Worm (Caenorhabditis elegans) whole organism, late embryonic: Measurements from ENCODE around the gene cdc-73.
A peak's percentile ranks its signal among the peaks of the same experiment; 100 is the strongest.

Experiments
- C08G9.2 ChIP-seq: sonication (generic microtip); optimal IDR thresholded peaks from 2 replicates; lab custom pipeline; 2016; ENCODE audit warnings: mild to moderate bottlenecking, missing genetic modification characterization, moderate library complexity, missing compliant biosample characterization
- C38D4.7 ChIP-seq: fragments of 200-800 bp; sonication (Bioruptor generic); optimal IDR thresholded peaks from 2 replicates; lab custom pipeline; 2018; ENCODE audit warnings: mild to moderate bottlenecking, missing genetic modification characterization, moderate library complexity, missing compliant biosample characterization
- F13H6.1 ChIP-seq: sonication (generic microtip); optimal IDR thresholded peaks from 2 replicates; lab custom pipeline; 2016; ENCODE audit warnings: missing genetic modification characterization, missing compliant biosample characterization
- K09A11.1 ChIP-seq: sonication (generic microtip); optimal IDR thresholded peaks from 2 replicates; lab custom pipeline; 2017; ENCODE audit warnings: antibody characterized with exemption, mild to moderate bottlenecking, missing genetic modification characterization, missing compliant biosample characterization; ENCODE audit not compliant: insufficient read depth
- ahr-1 ChIP-seq: sonication (generic microtip); optimal IDR thresholded peaks from 2 replicates; lab custom pipeline; 2016; ENCODE audit warnings: missing genetic modification characterization, missing compliant biosample characterization
- ceh-14 ChIP-seq: sonication (generic microtip); optimal IDR thresholded peaks from 2 replicates; lab custom pipeline; 2016; ENCODE audit warnings: missing genotype, missing genetic modification characterization, missing compliant biosample characterization
- ceh-18 ChIP-seq: sonication (generic microtip); optimal IDR thresholded peaks from 2 replicates; lab custom pipeline; 2016; ENCODE audit warnings: missing genetic modification characterization, missing compliant biosample characterization
- ceh-19 ChIP-seq: fragments of 200-800 bp; sonication (Bioruptor generic); optimal IDR thresholded peaks from 2 replicates; lab custom pipeline; 2018; ENCODE audit warnings: mild to moderate bottlenecking, missing genetic modification characterization, missing compliant biosample characterization
- ceh-2 ChIP-seq: sonication (generic microtip); optimal IDR thresholded peaks from 2 replicates; lab custom pipeline; 2016; ENCODE audit warnings: missing genotype, missing genetic modification characterization, missing compliant biosample characterization
- ceh-24 ChIP-seq: sonication (generic microtip); optimal IDR thresholded peaks from 2 replicates; lab custom pipeline; 2016; ENCODE audit warnings: mild to moderate bottlenecking, missing genetic modification characterization, missing compliant biosample characterization
- ceh-30 ChIP-seq: fragments of 150-350 bp; optimal IDR thresholded peaks from 2 replicates; lab custom pipeline; 2014; ENCODE audit warnings: missing biosample characterization, missing genetic modification characterization
- ceh-31 ChIP-seq: sonication (generic microtip); optimal IDR thresholded peaks from 2 replicates; lab custom pipeline; 2016; ENCODE audit warnings: missing genetic modification characterization, missing compliant biosample characterization
- ceh-34 ChIP-seq: sonication (generic microtip); optimal IDR thresholded peaks from 2 replicates; lab custom pipeline; 2016; ENCODE audit warnings: mild to moderate bottlenecking, missing genetic modification characterization, missing compliant biosample characterization
- ceh-6 ChIP-seq: fragments of 200-800 bp; sonication (Bioruptor generic); optimal IDR thresholded peaks from 2 replicates; lab custom pipeline; 2018; ENCODE audit warnings: mild to moderate bottlenecking, missing genetic modification characterization, missing compliant biosample characterization
- ceh-9 ChIP-seq: sonication (generic microtip); optimal IDR thresholded peaks from 2 replicates; lab custom pipeline; 2016; ENCODE audit warnings: mild to moderate bottlenecking, missing genetic modification characterization, inconsistent platforms, missing compliant biosample characterization
- dmd-4 ChIP-seq: sonication (generic microtip); optimal IDR thresholded peaks from 2 replicates; lab custom pipeline; 2016; ENCODE audit warnings: borderline replicate concordance, missing genetic modification characterization, missing compliant biosample characterization
- dve-1 ChIP-seq: sonication (generic microtip); optimal IDR thresholded peaks from 2 replicates; lab custom pipeline; 2017; ENCODE audit warnings: antibody characterized with exemption, mild to moderate bottlenecking, missing genetic modification characterization, missing compliant biosample characterization
- ets-4 ChIP-seq: sonication (generic microtip); optimal IDR thresholded peaks from 2 replicates; lab custom pipeline; 2016; ENCODE audit warnings: missing genetic modification characterization, missing compliant biosample characterization
- eyg-1 ChIP-seq: sonication (generic microtip); optimal IDR thresholded peaks from 2 replicates; lab custom pipeline; 2016; ENCODE audit warnings: missing genotype, missing genetic modification characterization, missing compliant biosample characterization
- fax-1 ChIP-seq: sonication (generic microtip); optimal IDR thresholded peaks from 2 replicates; lab custom pipeline; 2016; ENCODE audit warnings: missing genotype, missing genetic modification characterization, missing compliant biosample characterization
- fkh-6 ChIP-seq: sonication (generic microtip); optimal IDR thresholded peaks from 2 replicates; lab custom pipeline; 2016; ENCODE audit warnings: missing genetic modification characterization, missing compliant biosample characterization
- gmeb-2 ChIP-seq: sonication (generic microtip); optimal IDR thresholded peaks from 2 replicates; lab custom pipeline; 2016; ENCODE audit warnings: missing genetic modification characterization, inconsistent platforms, missing compliant biosample characterization
- hlh-13 ChIP-seq: fragments of 200-800 bp; sonication (Bioruptor generic); optimal IDR thresholded peaks from 2 replicates; lab custom pipeline; 2018; ENCODE audit warnings: mild to moderate bottlenecking, missing genetic modification characterization, missing compliant biosample characterization
- hlh-6 ChIP-seq: sonication (generic microtip); optimal IDR thresholded peaks from 2 replicates; lab custom pipeline; 2016; ENCODE audit warnings: missing genotype, missing genetic modification characterization, missing compliant biosample characterization
- hlh-8 ChIP-seq: sonication (generic microtip); optimal IDR thresholded peaks from 2 replicates; lab custom pipeline; 2016; ENCODE audit warnings: missing genotype, missing genetic modification characterization, missing compliant biosample characterization
- lim-6 ChIP-seq: sonication (generic microtip); optimal IDR thresholded peaks from 2 replicates; lab custom pipeline; 2016; ENCODE audit warnings: missing genetic modification characterization, missing compliant biosample characterization
- mec-3 ChIP-seq: sonication (generic microtip); optimal IDR thresholded peaks from 2 replicates; lab custom pipeline; 2016; ENCODE audit warnings: borderline replicate concordance, missing genetic modification characterization, missing compliant biosample characterization
- npax-4 ChIP-seq: sonication (generic microtip); optimal IDR thresholded peaks from 2 replicates; lab custom pipeline; 2016; ENCODE audit warnings: missing genetic modification characterization, missing compliant biosample characterization
- odd-2 ChIP-seq: sonication (generic microtip); optimal IDR thresholded peaks from 2 replicates; lab custom pipeline; 2017; ENCODE audit warnings: antibody characterized with exemption, mild to moderate bottlenecking, missing genetic modification characterization, missing compliant biosample characterization
- pat-9 ChIP-seq: fragments of 200-800 bp; sonication (Bioruptor generic); optimal IDR thresholded peaks from 2 replicates; lab custom pipeline; 2018; ENCODE audit warnings: mild to moderate bottlenecking, missing genetic modification characterization, moderate library complexity, missing compliant biosample characterization
- pha-4 ChIP-seq: fragments of 150-350 bp; optimal IDR thresholded peaks from 2 replicates; lab custom pipeline; 2018; ENCODE audit warnings: missing biosample characterization, missing genetic modification reagents, missing genetic modification characterization
- pqm-1 ChIP-seq: sonication (generic microtip); optimal IDR thresholded peaks from 2 replicates; lab custom pipeline; 2016; ENCODE audit warnings: missing genetic modification characterization, missing compliant biosample characterization
- pros-1 ChIP-seq: fragments of 150-350 bp; optimal IDR thresholded peaks from 2 replicates; lab custom pipeline; 2014; ENCODE audit warnings: missing biosample characterization, missing genetic modification reagents, missing genetic modification characterization
- rnt-1 ChIP-seq: sonication (generic microtip); optimal IDR thresholded peaks from 2 replicates; lab custom pipeline; 2016; ENCODE audit warnings: missing genetic modification characterization, missing compliant biosample characterization
- sox-2 ChIP-seq: fragments of 200-800 bp; sonication (Bioruptor generic); IDR thresholded peaks from 2 replicates; pipeline ENCODE4 v1.3.6; 2022; ENCODE audit warnings: missing genetic modification reagents, missing genetic modification characterization, missing compliant biosample characterization
- syd-9 ChIP-seq: sonication (generic microtip); optimal IDR thresholded peaks from 2 replicates; lab custom pipeline; 2016; ENCODE audit warnings: mild to moderate bottlenecking, missing genetic modification characterization, moderate library complexity, missing compliant biosample characterization
- tbx-7 ChIP-seq: sonication (generic microtip); optimal IDR thresholded peaks from 2 replicates; lab custom pipeline; 2016; ENCODE audit warnings: missing genotype, missing genetic modification characterization, missing compliant biosample characterization
- ttx-3 ChIP-seq: sonication (generic microtip); optimal IDR thresholded peaks from 2 replicates; lab custom pipeline; 2016; ENCODE audit warnings: missing genetic modification reagents, missing genetic modification characterization, missing compliant biosample characterization
- unc-42 ChIP-seq: sonication (generic microtip); optimal IDR thresholded peaks from 2 replicates; lab custom pipeline; 2016; ENCODE audit warnings: missing genotype, missing genetic modification characterization, missing compliant biosample characterization
- unc-86 ChIP-seq: sonication (generic microtip); optimal IDR thresholded peaks from 2 replicates; lab custom pipeline; 2016; ENCODE audit warnings: missing genetic modification characterization, missing compliant biosample characterization
- ztf-16 ChIP-seq: sonication (generic microtip); optimal IDR thresholded peaks from 2 replicates; lab custom pipeline; 2017; ENCODE audit warnings: missing genetic modification characterization, missing compliant biosample characterization

Gene cdc-73

DNA sequence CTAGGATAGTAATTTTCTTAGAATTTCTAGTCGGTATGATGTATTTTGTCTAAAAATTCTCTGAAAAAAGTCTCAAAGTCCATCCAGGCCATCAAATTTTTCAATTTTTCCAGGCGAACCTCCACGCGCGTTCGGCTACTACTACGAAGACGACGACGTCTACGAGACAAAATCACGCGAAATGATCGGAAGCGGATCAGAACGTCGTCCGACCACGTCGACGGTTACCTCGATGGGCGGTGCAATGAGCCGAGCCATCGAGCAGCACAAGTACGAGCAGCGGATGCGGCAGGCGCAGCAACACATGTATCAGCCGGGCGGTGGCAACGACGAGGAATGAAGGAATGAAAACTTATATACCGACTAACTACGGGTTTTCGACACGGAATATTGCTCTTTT lies 28.8 kb upstream of the cdc-73 start:
- TF ChIP-seq ceh-30 (tag; lab: Kevin White, UChicago) = no peak
- no peak for TF ChIP-seq pros-1
- TF ChIP-seq unc-86 (tag; lab: Kevin White, UChicago) = no peak
- no peak for TF ChIP-seq syd-9 (tag; lab: Kevin White, UChicago)
- TF ChIP-seq unc-42 = no peak
- TF ChIP-seq rnt-1 (tag; lab: Kevin White, UChicago) = no peak
- no peak for TF ChIP-seq ceh-24 (tag; lab: Kevin White, UChicago)
- TF ChIP-seq dve-1 (tag; lab: Kevin White, UChicago) = no peak
- no peak for TF ChIP-seq lim-6 (tag; lab: Kevin White, UChicago)
- TF ChIP-seq ceh-31 (tag; lab: Kevin White, UChicago) = no peak
- TF ChIP-seq npax-4 (tag; lab: Kevin White, UChicago) = no peak
- no peak for TF ChIP-seq hlh-13 (GFP tag; lab: Kevin White, UChicago)
- no peak for TF ChIP-seq ztf-16 (tag; lab: Kevin White, UChicago)
- TF ChIP-seq ceh-14 (tag; lab: Kevin White, UChicago) = no peak

DNA sequence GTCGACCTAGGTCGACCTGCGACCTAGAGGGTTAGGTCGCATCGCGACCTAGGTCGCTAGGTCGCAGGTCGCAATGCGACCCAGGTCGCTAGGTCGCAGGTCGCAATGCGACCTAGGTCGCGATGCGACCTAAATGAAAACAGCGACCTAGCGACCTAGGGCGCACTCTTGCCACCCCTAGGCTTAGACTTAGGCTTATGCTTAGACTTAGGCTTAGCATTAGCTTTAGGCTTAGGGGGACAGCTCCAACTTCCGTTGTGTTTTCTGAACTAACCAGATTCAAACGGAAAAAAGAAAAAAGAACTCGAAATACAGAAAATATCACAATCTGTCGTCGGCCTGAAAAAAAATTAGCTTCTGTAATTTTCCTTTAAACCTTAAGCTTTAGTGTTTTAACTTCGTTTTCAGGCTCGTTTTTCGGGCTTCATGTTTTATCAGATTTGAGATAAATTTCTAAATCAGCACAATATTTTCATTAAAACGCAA lies 28.0 kb upstream of the cdc-73 start:
- no peak for TF ChIP-seq pat-9 (tag; lab: Kevin White, UChicago)
- TF ChIP-seq fkh-6 (tag; lab: Kevin White, UChicago) = no peak

DNA sequence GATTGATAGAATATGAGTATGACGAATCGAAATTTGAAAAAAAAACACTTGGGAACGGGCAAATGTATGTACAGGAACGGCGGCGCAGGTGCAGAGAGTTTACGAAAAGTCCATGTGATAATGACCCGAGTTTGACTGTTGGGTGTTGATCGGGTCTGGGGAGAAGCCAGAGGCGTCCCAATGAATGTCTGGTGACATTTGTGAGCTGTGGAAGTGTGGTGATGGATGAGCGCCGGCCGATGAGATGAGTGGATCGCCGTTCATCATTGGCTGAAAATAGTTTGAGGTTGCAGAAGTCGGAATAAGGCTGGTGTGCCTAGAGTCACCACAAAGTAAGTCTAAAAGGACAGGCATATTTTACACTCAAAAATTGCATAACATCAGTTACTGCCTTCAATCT lies 26.7 kb upstream of the cdc-73 start:
- TF ChIP-seq ahr-1 (tag; lab: Kevin White, UChicago) (no peak), ceh-2 (tag; lab: Kevin White, UChicago) (no peak), rnt-1 (tag; lab: Kevin White, UChicago) (no peak), ztf-16 (tag; lab: Kevin White, UChicago) (no peak)

DNA sequence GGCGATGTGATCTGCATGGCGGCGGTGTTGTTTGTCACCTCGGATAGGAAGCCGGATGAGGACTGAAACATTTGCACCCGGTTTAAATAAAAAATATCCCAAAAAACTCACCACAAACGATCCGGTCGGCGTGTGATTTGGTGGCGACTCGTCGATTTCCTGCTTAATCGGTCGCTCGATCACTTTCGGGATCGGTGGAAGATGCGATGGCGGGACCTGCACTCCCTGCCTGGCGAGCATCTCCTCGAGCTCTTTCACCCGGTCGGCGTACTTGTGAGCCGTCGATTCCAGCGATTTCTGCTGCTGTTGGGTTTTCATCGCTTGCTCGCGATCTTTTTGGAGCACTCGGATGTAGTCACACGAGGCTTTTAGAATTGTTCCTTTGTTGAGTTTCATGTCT lies 25.7 kb upstream of the cdc-73 start:
- TF ChIP-seq mec-3 (tag; lab: Kevin White, UChicago) = no peak
- TF ChIP-seq ceh-9 (tag; lab: Kevin White, UChicago) = no peak
- TF ChIP-seq C38D4.7 = no peak
- TF ChIP-seq tbx-7 (tag; lab: Kevin White, UChicago) = no peak
- TF ChIP-seq unc-42 = no peak
- no peak for TF ChIP-seq fax-1 (tag; lab: Kevin White, UChicago)
- TF ChIP-seq K09A11.1 (tag; lab: Kevin White, UChicago) = no peak

DNA sequence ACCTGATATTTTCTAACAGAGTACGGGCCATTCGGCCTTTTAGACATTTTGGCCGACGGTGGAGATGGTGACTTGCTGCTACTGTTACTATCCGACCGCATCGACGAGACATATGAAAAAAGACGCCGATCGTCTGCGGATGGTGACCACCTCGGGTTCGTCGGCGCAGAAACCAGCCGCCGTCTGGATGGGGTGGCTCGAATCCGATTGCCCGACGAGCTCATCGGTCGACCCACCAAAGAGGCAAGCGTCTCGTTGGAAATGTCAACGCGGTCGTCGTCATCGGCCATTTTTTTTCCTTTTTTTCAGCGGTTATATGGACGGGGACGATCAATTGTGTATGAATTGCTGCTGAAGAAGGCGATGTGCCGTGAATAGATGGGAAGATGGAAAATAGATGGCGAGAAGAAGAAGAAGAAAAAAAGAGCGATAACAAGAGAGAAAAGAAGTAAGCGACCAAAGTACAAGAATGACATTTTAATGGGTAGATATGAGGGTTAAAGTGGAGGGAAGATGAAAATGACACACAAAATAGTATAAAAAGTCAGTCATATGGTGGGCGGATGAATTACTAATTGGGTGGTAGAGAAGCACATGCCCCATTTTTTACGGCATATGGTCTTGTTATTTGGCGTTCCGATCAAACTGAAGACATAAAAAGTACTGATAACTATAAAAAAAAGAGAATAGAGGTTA lies 23.5 kb upstream of the cdc-73 start:
- TF ChIP-seq pqm-1 (tag; lab: Kevin White, UChicago) (no peak), ceh-19 (GFP tag; lab: Kevin White, UChicago) (no peak), syd-9 (tag; lab: Kevin White, UChicago) (no peak), ztf-16 (tag; lab: Kevin White, UChicago) (no peak), sox-2 (GFP tag; lab: Robert Waterston, UW) (no peak), dmd-4 (tag; lab: Kevin White, UChicago) (no peak), eyg-1 (tag; lab: Kevin White, UChicago) (no peak), hlh-6 (tag; lab: Kevin White, UChicago) (no peak), ceh-14 (tag; lab: Kevin White, UChicago) (no peak)
- TF ChIP-seq, all 69 proteins: peak for 0

DNA sequence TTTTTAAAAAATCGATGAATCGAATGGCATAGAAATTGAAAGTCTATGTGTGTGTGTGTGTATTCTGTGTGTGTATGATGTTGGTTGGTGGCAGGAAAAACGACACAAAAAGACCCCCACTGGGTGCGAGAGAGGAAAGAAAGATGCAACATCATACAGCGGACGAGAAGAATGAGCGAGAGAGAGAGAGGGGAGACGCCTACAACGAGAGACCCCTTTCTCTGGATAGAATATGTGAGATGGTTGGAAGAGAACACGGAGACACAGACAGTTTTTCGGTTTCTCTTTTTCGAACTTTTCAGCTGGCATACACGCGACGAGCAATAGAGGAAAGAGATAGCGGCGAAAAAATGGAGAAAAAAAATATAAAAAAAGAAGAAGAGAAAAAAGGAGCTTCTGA lies 22.5 kb upstream of the cdc-73 start:
- TF ChIP-seq ets-4 (tag; lab: Kevin White, UChicago) = no peak
- no peak for TF ChIP-seq ceh-24 (tag; lab: Kevin White, UChicago)
- TF ChIP-seq F13H6.1 (tag; lab: Kevin White, UChicago) = peak; percentile 51
- TF ChIP-seq sox-2 (GFP tag; lab: Robert Waterston, UW) = no peak
- no peak for TF ChIP-seq ceh-19 (GFP tag; lab: Kevin White, UChicago)
- TF ChIP-seq ttx-3 = no peak
- TF ChIP-seq ceh-18 (tag; lab: Kevin White, UChicago) = peak; percentile 86
- TF ChIP-seq unc-42 = no peak
- no peak for TF ChIP-seq C38D4.7
- TF ChIP-seq C08G9.2 (tag; lab: Kevin White, UChicago) = no peak
- TF ChIP-seq ceh-6 (GFP tag; lab: Kevin White, UChicago) = no peak
- TF ChIP-seq odd-2 (tag; lab: Kevin White, UChicago) = no peak
- peak; percentile 68 for TF ChIP-seq ceh-34
- no peak for TF ChIP-seq lim-6 (tag; lab: Kevin White, UChicago)
- no peak for TF ChIP-seq hlh-8 (tag; lab: Kevin White, UChicago)
- no peak for TF ChIP-seq gmeb-2 (tag; lab: Kevin White, UChicago)
- no peak for TF ChIP-seq pha-4 (tag; lab: Kevin White, UChicago)
